Fruit fly (Drosophila melanogaster): ENCODE results near the gene CG18814.

The CG18814 gene

dm6 chr3L:16411566-16411965, 41.9 kb downstream of the CG18814 start, which contains the start of gene fax:
Gene fax, minus strand, starts transcription at chr3L:16411828.
- peak; percentile 84 for TF ChIP-seq Vsx2 (GFP tag; optimal IDR thresholded peaks at IDR 0.05; ENCODE audit: partially characterized antibody)
- no peak for TF ChIP-seq usp (GFP tag; optimal IDR thresholded peaks at IDR 0.05)
- no peak for TF ChIP-seq woc (GFP tag; optimal IDR thresholded peaks at IDR 0.05)
- peak; percentile 79 for TF ChIP-seq Hr83 (GFP tag; optimal IDR thresholded peaks at IDR 0.05; ENCODE audit: poor library complexity, severe bottlenecking)
- no peak for TF ChIP-seq Hr78 (GFP tag; optimal IDR thresholded peaks at IDR 0.05)
- no peak for TF ChIP-seq pan (optimal IDR thresholded peaks at IDR 0.05)
- TF ChIP-seq jim (GFP tag; optimal IDR thresholded peaks at IDR 0.05): no peak
- no peak for TF ChIP-seq Myc (optimal IDR thresholded peaks at IDR 0.05)
- TF ChIP-seq psq (GFP tag; optimal IDR thresholded peaks at IDR 0.05): peak; percentile 31
- no peak for TF ChIP-seq tai (GFP tag; optimal IDR thresholded peaks at IDR 0.05)
- TF ChIP-seq Jra (GFP tag; optimal IDR thresholded peaks at IDR 0.05): no peak
- peak; percentile 37 for TF ChIP-seq sage (GFP tag; optimal IDR thresholded peaks at IDR 0.05)
- no peak for TF ChIP-seq dsf (GFP tag; optimal IDR thresholded peaks at IDR 0.05; ENCODE audit: borderline replicate concordance)
- TF ChIP-seq br (GFP tag; optimal IDR thresholded peaks at IDR 0.05): peak; percentile 54
- TF ChIP-seq dl (GFP tag; optimal IDR thresholded peaks at IDR 0.05; ENCODE audit: insufficient read depth in 1 of 2, partially characterized antibody in 2 of 2): peak; percentile 7 to 25
- peak; percentile 39 for TF ChIP-seq CG9705 (GFP tag; optimal IDR thresholded peaks at IDR 0.05)
- TF ChIP-seq rgr (GFP tag; optimal IDR thresholded peaks at IDR 0.05): peak; percentile 93
- TF ChIP-seq CG32264 (GFP tag; optimal IDR thresholded peaks at IDR 0.05): no peak
- TF ChIP-seq fru (GFP tag; optimal IDR thresholded peaks at IDR 0.05): peak; percentile 4
- TF ChIP-seq Abd-B (GFP tag; optimal IDR thresholded peaks at IDR 0.05): no peak
- no peak for TF ChIP-seq lola (GFP tag; optimal IDR thresholded peaks at IDR 0.05)
- TF ChIP-seq Dif (GFP tag; optimal IDR thresholded peaks at IDR 0.05; ENCODE audit: partially characterized antibody): peak; percentile 81
- no peak for TF ChIP-seq Mio (GFP tag; optimal IDR thresholded peaks at IDR 0.05)
- TF ChIP-seq h (GFP tag; optimal IDR thresholded peaks at IDR 0.05): peak; percentile 31
- peak in 1 of 2 experiments; percentile 19 for TF ChIP-seq foxo (GFP tag; optimal IDR thresholded peaks at IDR 0.05)
- TF ChIP-seq N (GFP tag; optimal IDR thresholded peaks at IDR 0.05): no peak
- TF ChIP-seq brk (GFP tag; optimal IDR thresholded peaks at IDR 0.05): no peak
- no peak for TF ChIP-seq sv (GFP tag; optimal IDR thresholded peaks at IDR 0.05)
- TF ChIP-seq Hnf4 (GFP tag; optimal IDR thresholded peaks at IDR 0.05): no peak
- peak; percentile 44 for TF ChIP-seq OdsH (GFP tag; optimal IDR thresholded peaks at IDR 0.05)
- TF ChIP-seq dmrt93B (GFP tag; optimal IDR thresholded peaks at IDR 0.05): no peak
- no peak for TF ChIP-seq HLH106 (tag; optimal IDR thresholded peaks at IDR 0.05)
- peak; percentile 7 for TF ChIP-seq ey (GFP tag; optimal IDR thresholded peaks at IDR 0.05)
- no peak for TF ChIP-seq GATAd (GFP tag; optimal IDR thresholded peaks at IDR 0.05)
- TF ChIP-seq Dfd (GFP tag; optimal IDR thresholded peaks at IDR 0.05): no peak
- TF ChIP-seq Sp1 (GFP tag; optimal IDR thresholded peaks at IDR 0.05): peak; percentile 73
- TF ChIP-seq Rel (GFP tag; optimal IDR thresholded peaks at IDR 0.05): peak; percentile 22
- TF ChIP-seq Rel (tag; optimal IDR thresholded peaks at IDR 0.05): peak; percentile 54
- TF ChIP-seq CrebA (GFP tag; optimal IDR thresholded peaks at IDR 0.05; ENCODE audit: borderline replicate concordance): no peak

dm6 chr3L:16412394-16412950, 42.8 kb downstream of the CG18814 start, which contains the start of gene Serinc:
Gene Serinc, plus strand, starts transcription at chr3L:16412722.
- TF ChIP-seq sage (GFP tag; optimal IDR thresholded peaks at IDR 0.05) (no peak), brk (GFP tag; optimal IDR thresholded peaks at IDR 0.05) (no peak), foxo (GFP tag; optimal IDR thresholded peaks at IDR 0.05) (no peak), ey (GFP tag; optimal IDR thresholded peaks at IDR 0.05) (peak; percentile 21), sv (GFP tag; optimal IDR thresholded peaks at IDR 0.05) (peak; percentile 35), Vsx2 (GFP tag; optimal IDR thresholded peaks at IDR 0.05; ENCODE audit: partially characterized antibody) (no peak), Rel (GFP tag; optimal IDR thresholded peaks at IDR 0.05) (no peak), Rel (tag; optimal IDR thresholded peaks at IDR 0.05) (peak; percentile 10), Abd-B (GFP tag; optimal IDR thresholded peaks at IDR 0.05) (no peak), rgr (GFP tag; optimal IDR thresholded peaks at IDR 0.05) (peak; percentile 40), woc (GFP tag; optimal IDR thresholded peaks at IDR 0.05) (peak; percentile 21), OdsH (GFP tag; optimal IDR thresholded peaks at IDR 0.05) (no peak), HLH106 (tag; optimal IDR thresholded peaks at IDR 0.05) (no peak), fru (GFP tag; optimal IDR thresholded peaks at IDR 0.05) (peak; percentile 51), lola (GFP tag; optimal IDR thresholded peaks at IDR 0.05) (no peak), dmrt93B (GFP tag; optimal IDR thresholded peaks at IDR 0.05) (no peak), h (GFP tag; optimal IDR thresholded peaks at IDR 0.05) (peak; percentile 42), Sp1 (GFP tag; optimal IDR thresholded peaks at IDR 0.05) (no peak), dl (GFP tag; optimal IDR thresholded peaks at IDR 0.05; ENCODE audit: insufficient read depth in 1 of 2, partially characterized antibody in 2 of 2) (no peak), dsf (GFP tag; optimal IDR thresholded peaks at IDR 0.05; ENCODE audit: borderline replicate concordance) (no peak), jim (GFP tag; optimal IDR thresholded peaks at IDR 0.05) (peak; percentile 12), tai (GFP tag; optimal IDR thresholded peaks at IDR 0.05) (no peak), GATAd (GFP tag; optimal IDR thresholded peaks at IDR 0.05) (peak; percentile 10), br (GFP tag; optimal IDR thresholded peaks at IDR 0.05) (no peak), Hr83 (GFP tag; optimal IDR thresholded peaks at IDR 0.05; ENCODE audit: poor library complexity, severe bottlenecking) (peak; percentile 5), Myc (optimal IDR thresholded peaks at IDR 0.05) (peak; percentile 65), Dif (GFP tag; optimal IDR thresholded peaks at IDR 0.05; ENCODE audit: partially characterized antibody) (no peak), Hnf4 (GFP tag; optimal IDR thresholded peaks at IDR 0.05) (no peak), N (GFP tag; optimal IDR thresholded peaks at IDR 0.05) (no peak), psq (GFP tag; optimal IDR thresholded peaks at IDR 0.05) (peak; percentile 17), Hr78 (GFP tag; optimal IDR thresholded peaks at IDR 0.05) (no peak), CG9705 (GFP tag; optimal IDR thresholded peaks at IDR 0.05) (no peak), CG32264 (GFP tag; optimal IDR thresholded peaks at IDR 0.05) (no peak), Mio (GFP tag; optimal IDR thresholded peaks at IDR 0.05) (no peak), usp (GFP tag; optimal IDR thresholded peaks at IDR 0.05) (no peak), Jra (GFP tag; optimal IDR thresholded peaks at IDR 0.05) (no peak), Dfd (GFP tag; optimal IDR thresholded peaks at IDR 0.05) (no peak), pan (optimal IDR thresholded peaks at IDR 0.05) (no peak), CrebA (GFP tag; optimal IDR thresholded peaks at IDR 0.05; ENCODE audit: borderline replicate concordance) (no peak)
